Fruit fly (Drosophila melanogaster) whole organism, embryonic: ENCODE data around the gene CG32192.
A peak's percentile ranks its signal among the peaks of the same experiment; 100 is the strongest.

Experiments used
- Atf3 ChIP-seq: fragments of 200-800 bp; sonication (Bioruptor generic); optimal IDR thresholded peaks from 3 replicates; lab custom pipeline; 2016; ENCODE audit warnings: missing biosample characterization, missing genetic modification characterization
- CG11696 ChIP-seq: fragments of 200-800 bp; sonication (Bioruptor generic); IDR thresholded peaks from 2 replicates; pipeline ENCODE4 v1.3.6; 2022; ENCODE audit warnings: missing biosample characterization, missing genetic modification characterization
- CG12219 ChIP-seq: fragments of 200-800 bp; sonication (Bioruptor generic); optimal IDR thresholded peaks from 3 replicates; lab custom pipeline; 2018; ENCODE audit warnings: missing biosample characterization, mild to moderate bottlenecking, missing genetic modification characterization
- CG12236 ChIP-seq: fragments of 200-800 bp; sonication (Bioruptor generic); optimal IDR thresholded peaks from 2 replicates; lab custom pipeline; 2016; ENCODE audit warnings: missing biosample characterization, missing genetic modification characterization
- CG12391 ChIP-seq: fragments of 200-800 bp; sonication (Bioruptor generic); optimal IDR thresholded peaks from 3 replicates; lab custom pipeline; 2018; ENCODE audit warnings: missing biosample characterization, mild to moderate bottlenecking, missing genetic modification characterization, moderate library complexity
- CG13424 ChIP-seq: fragments of 200-800 bp; sonication (Bioruptor generic); optimal IDR thresholded peaks from 2 replicates; lab custom pipeline; 2019; ENCODE audit warnings: missing biosample characterization, mild to moderate bottlenecking, missing genetic modification characterization, moderate library complexity
- CG13624 ChIP-seq: fragments of 200-800 bp; sonication (Bioruptor generic); optimal IDR thresholded peaks from 2 replicates; lab custom pipeline; 2016; ENCODE audit warnings: missing biosample characterization, missing genetic modification characterization
- CG16813 ChIP-seq: fragments of 200-800 bp; sonication (Bioruptor generic); IDR thresholded peaks from 3 replicates; pipeline ENCODE4 v1.3.6; 2022; ENCODE audit warnings: missing biosample characterization, missing genetic modification characterization; ENCODE audit not compliant: partially characterized antibody
- CG18476 ChIP-seq: fragments of 200-800 bp; sonication (Bioruptor generic); optimal IDR thresholded peaks from 2 replicates; lab custom pipeline; 2016; ENCODE audit warnings: missing biosample characterization, mild to moderate bottlenecking, missing genetic modification characterization
- CG2120 ChIP-seq: fragments of 200-800 bp; sonication (Bioruptor generic); optimal IDR thresholded peaks from 3 replicates; lab custom pipeline; 2016; ENCODE audit warnings: missing biosample characterization, missing genetic modification characterization
- CG2202 ChIP-seq: fragments of 200-800 bp; sonication (Bioruptor generic); optimal IDR thresholded peaks from 2 replicates; lab custom pipeline; 2018; ENCODE audit warnings: missing biosample characterization, mild to moderate bottlenecking, missing genetic modification characterization
- CG31365 ChIP-seq: fragments of 200-800 bp; sonication (Bioruptor generic); optimal IDR thresholded peaks from 2 replicates; lab custom pipeline; 2018; ENCODE audit warnings: missing biosample characterization, mild to moderate bottlenecking, missing genetic modification characterization
- CG31388 ChIP-seq: fragments of 200-800 bp; sonication (Bioruptor generic); optimal IDR thresholded peaks from 2 replicates; lab custom pipeline; 2016; ENCODE audit warnings: missing biosample characterization, missing genetic modification characterization
- CG4404 ChIP-seq: fragments of 200-800 bp; sonication (Bioruptor generic); IDR thresholded peaks from 2 replicates; pipeline ENCODE4 v1.3.6; 2022; ENCODE audit warnings: missing biosample characterization, missing genetic modification characterization
- CG6272 ChIP-seq: fragments of 200-800 bp; sonication (Bioruptor generic); IDR thresholded peaks from 2 replicates; pipeline ENCODE4 v1.3.6; 2022; ENCODE audit warnings: missing biosample characterization, missing genetic modification characterization
- CG8089 ChIP-seq: fragments of 200-800 bp; sonication (Bioruptor generic); optimal IDR thresholded peaks from 3 replicates; lab custom pipeline; 2016; ENCODE audit warnings: missing biosample characterization, missing genetic modification characterization
- CG9932 ChIP-seq: fragments of 200-800 bp; sonication (Bioruptor generic); IDR thresholded peaks from 2 replicates; pipeline ENCODE4 v1.3.6; 2022; ENCODE audit warnings: missing biosample characterization, missing genetic modification characterization
- CoRest ChIP-seq: fragments of 200-800 bp; sonication (Bioruptor generic); optimal IDR thresholded peaks from 3 replicates; lab custom pipeline; 2018; ENCODE audit warnings: missing biosample characterization, mild to moderate bottlenecking, missing genetic modification characterization, moderate library complexity
- D19B ChIP-seq: fragments of 200-800 bp; sonication (Bioruptor generic); optimal IDR thresholded peaks from 2 replicates; lab custom pipeline; 2017; ENCODE audit warnings: missing biosample characterization, mild to moderate bottlenecking, missing genetic modification characterization
- ERR ChIP-seq: fragments of 200-800 bp; sonication (Bioruptor generic); optimal IDR thresholded peaks from 2 replicates; lab custom pipeline; 2016; ENCODE audit warnings: missing biosample characterization, missing genetic modification characterization
- Fer1 ChIP-seq: fragments of 200-800 bp; sonication (Bioruptor generic); optimal IDR thresholded peaks from 2 replicates; lab custom pipeline; 2017; ENCODE audit warnings: missing biosample characterization, mild to moderate bottlenecking, missing genetic modification characterization
- GATAe ChIP-seq: fragments of 200-800 bp; sonication (Bioruptor generic); conservative IDR thresholded peaks from 2 replicates; pipeline ENCODE4 v1.3.6; 2022; ENCODE audit warnings: missing biosample characterization, missing genetic modification characterization
- Hmr ChIP-seq: fragments of 200-800 bp; sonication (Bioruptor generic); optimal IDR thresholded peaks from 3 replicates; lab custom pipeline; 2017; ENCODE audit warnings: mild to moderate bottlenecking, missing biosample characterization, missing genetic modification reagents, missing genetic modification characterization
- Hr39 ChIP-seq: fragments of >200 bp; optimal IDR thresholded peaks from 2 replicates; lab custom pipeline; 2017
- Hsf ChIP-seq: fragments of 200-800 bp; sonication (Bioruptor generic); optimal IDR thresholded peaks from 3 replicates; lab custom pipeline; 2016; ENCODE audit warnings: missing biosample characterization, missing genetic modification characterization
- Poxn ChIP-seq: fragments of 200-800 bp; sonication (Bioruptor generic); IDR thresholded peaks from 2 replicates; pipeline ENCODE4 v1.3.6; 2022; ENCODE audit warnings: missing biosample characterization, missing genetic modification characterization
- Sox100B ChIP-seq: fragments of 200-800 bp; sonication (Bioruptor generic); optimal IDR thresholded peaks from 3 replicates; lab custom pipeline; 2018; ENCODE audit warnings: missing biosample characterization, mild to moderate bottlenecking, missing genetic modification characterization
- Stat92E ChIP-seq, 3 experiments: fragments of >200 bp in 2 of 3; fragments of 200-800 bp in 1 of 3; sonication (Bioruptor generic) in 1 of 3; optimal IDR thresholded peaks; 2 replicates each; lab custom pipeline; 2017 to 2019; ENCODE audit warnings: missing biosample characterization in 3 of 3, missing genetic modification characterization in 3 of 3, mild to moderate bottlenecking in 1 of 3, moderate library complexity in 1 of 3
- YL-1 ChIP-seq: fragments of 200-800 bp; sonication (Bioruptor generic); optimal IDR thresholded peaks from 3 replicates; lab custom pipeline; 2017; ENCODE audit warnings: missing biosample characterization, mild to moderate bottlenecking, missing genetic modification characterization
- ab ChIP-seq: fragments of 200-800 bp; sonication (Bioruptor generic); optimal IDR thresholded peaks from 2 replicates; lab custom pipeline; 2016; ENCODE audit warnings: missing biosample characterization, missing genetic modification characterization
- bcd ChIP-seq: fragments of 200-800 bp; sonication (Bioruptor generic); optimal IDR thresholded peaks from 2 replicates; lab custom pipeline; 2017; ENCODE audit warnings: missing biosample characterization, mild to moderate bottlenecking, missing genetic modification characterization
- bowl ChIP-seq: fragments of 200-800 bp; sonication (Bioruptor generic); IDR thresholded peaks from 2 replicates; pipeline ENCODE4 v1.3.6; 2022; ENCODE audit warnings: missing biosample characterization, missing genetic modification characterization
- btn ChIP-seq: fragments of 200-800 bp; sonication (Bioruptor generic); optimal IDR thresholded peaks from 2 replicates; lab custom pipeline; 2016; ENCODE audit warnings: missing biosample characterization, missing genetic modification characterization
- chif ChIP-seq, 2 experiments: fragments of 200-800 bp; sonication (Bioruptor generic); optimal IDR thresholded peaks; 3 replicates each; lab custom pipeline; 2016; ENCODE audit warnings: missing biosample characterization in 2 of 2, missing genetic modification characterization in 2 of 2
- corto ChIP-seq: fragments of 200-800 bp; sonication (Bioruptor generic); optimal IDR thresholded peaks from 2 replicates; lab custom pipeline; 2016; ENCODE audit warnings: missing biosample characterization, mild to moderate bottlenecking, missing genetic modification characterization, moderate library complexity
- dati ChIP-seq: fragments of 200-800 bp; sonication (Bioruptor generic); IDR thresholded peaks from 2 replicates; pipeline ENCODE4 v1.3.6; 2022; ENCODE audit warnings: missing biosample characterization, missing genetic modification characterization
- gce ChIP-seq: fragments of 200-800 bp; sonication (Bioruptor generic); IDR thresholded peaks from 3 replicates; pipeline ENCODE4 v1.3.6; 2022; ENCODE audit warnings: missing biosample characterization, missing genetic modification characterization
- klu ChIP-seq: fragments of 200-800 bp; sonication (Bioruptor generic); IDR thresholded peaks from 2 replicates; pipeline ENCODE4 v1.3.6; 2022; ENCODE audit warnings: missing biosample characterization, missing genetic modification characterization
- kni ChIP-seq: fragments of 200-800 bp; sonication (Bioruptor generic); optimal IDR thresholded peaks from 3 replicates; lab custom pipeline; 2017; ENCODE audit warnings: mild to moderate bottlenecking, missing biosample characterization, missing genetic modification reagents, missing genetic modification characterization
- lola ChIP-seq, 3 experiments: fragments of >200 bp in 2 of 3; fragments of 200-800 bp in 1 of 3; sonication (Bioruptor generic) in 1 of 3; optimal IDR thresholded peaks; 2 replicates each; lab custom pipeline; 2017 to 2019; ENCODE audit warnings: missing biosample characterization in 3 of 3, missing genetic modification characterization in 3 of 3, mild to moderate bottlenecking in 1 of 3, moderate library complexity in 1 of 3
- otp ChIP-seq: fragments of 200-800 bp; sonication (Bioruptor generic); IDR thresholded peaks from 3 replicates; pipeline ENCODE4, ENCODE4 v1.3.6; 2022; ENCODE audit warnings: missing biosample characterization, missing genetic modification characterization
- pan ChIP-seq, 4 experiments: fragments of >200 bp in 3 of 4; fragments of 200-800 bp in 1 of 4; sonication (Bioruptor generic) in 1 of 4; optimal IDR thresholded peaks in 3 of 4; IDR thresholded peaks in 1 of 4; 2 replicates each; pipeline versions ENCODE4 v1.3.6 to Lab custom; 2017 to 2022; ENCODE audit warnings: missing biosample characterization in 2 of 4, missing genetic modification characterization in 2 of 4, mixed read lengths in 1 of 4
- repo ChIP-seq: fragments of 200-800 bp; sonication (Bioruptor generic); optimal IDR thresholded peaks from 2 replicates; lab custom pipeline; 2016; ENCODE audit warnings: missing biosample characterization, missing genetic modification characterization
- ro ChIP-seq: fragments of 200-800 bp; sonication (Bioruptor generic); IDR thresholded peaks from 2 replicates; pipeline ENCODE4 v1.3.6; 2022; ENCODE audit warnings: missing biosample characterization, missing genetic modification characterization
- sens-2 ChIP-seq: fragments of 200-800 bp; sonication (Bioruptor generic); IDR thresholded peaks from 2 replicates; pipeline ENCODE4 v1.3.6; 2022; ENCODE audit warnings: missing biosample characterization, missing genetic modification characterization
- slbo ChIP-seq: fragments of 200-800 bp; sonication (Bioruptor generic); IDR thresholded peaks from 2 replicates; pipeline ENCODE4 v1.3.6; 2022; ENCODE audit warnings: missing biosample characterization, missing genetic modification characterization
- ssp ChIP-seq: fragments of 200-800 bp; sonication (Bioruptor generic); IDR thresholded peaks from 2 replicates; pipeline ENCODE4 v1.3.6; 2022; ENCODE audit warnings: missing biosample characterization, missing genetic modification characterization
- usp ChIP-seq: fragments of >200 bp; optimal IDR thresholded peaks from 2 replicates; lab custom pipeline; 2017; ENCODE audit warnings: missing biosample characterization, missing genetic modification characterization
- zen ChIP-seq: fragments of 200-800 bp; sonication (Bioruptor generic); optimal IDR thresholded peaks from 3 replicates; lab custom pipeline; 2018; ENCODE audit warnings: missing biosample characterization, mild to moderate bottlenecking, missing genetic modification characterization, moderate library complexity

CG32192 gene

DNA sequence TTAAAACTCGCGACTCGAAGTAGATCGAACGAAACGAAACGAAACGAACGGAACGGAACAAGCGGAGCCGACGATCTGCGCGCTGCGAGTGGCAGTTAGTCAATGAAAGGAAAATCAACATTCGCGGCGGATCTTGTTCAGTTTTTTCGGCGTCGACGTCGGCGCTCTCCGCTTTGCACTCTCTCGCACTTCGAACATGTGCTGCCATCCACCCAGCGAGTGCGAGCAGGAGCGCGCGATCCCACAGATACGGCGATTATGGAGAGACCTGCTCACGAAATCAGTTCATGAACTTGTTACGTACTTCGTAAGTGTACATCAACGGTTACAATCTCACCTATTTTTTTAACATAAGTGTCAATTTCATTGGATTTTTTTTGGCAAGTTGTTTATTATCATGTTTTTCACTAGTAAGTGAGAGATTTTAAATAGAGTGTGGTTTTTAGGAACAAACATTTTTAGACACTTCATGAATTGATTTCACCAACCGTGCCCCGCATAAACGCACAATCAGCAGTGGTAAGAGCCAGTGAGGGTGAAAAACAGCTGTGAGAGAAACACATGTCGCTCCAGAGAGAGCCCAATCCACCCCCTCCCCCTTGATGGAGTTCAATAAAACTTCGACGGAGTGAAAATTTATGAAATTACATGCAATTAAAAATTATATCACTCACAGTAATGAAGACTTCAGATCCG is 40.6 kb upstream of the CG32192 start (continued):
- TF ChIP-seq pan (optimal IDR thresholded peaks at IDR 0.05; lab: Kevin White, UChicago) = no peak
- peak in 1 of 2 experiments; percentile 82 for TF ChIP-seq pan (GFP tag; optimal IDR thresholded peaks at IDR 0.05 in 1 of 2, IDR thresholded peaks at IDR 0.05 in 1 of 2)
- TF ChIP-seq lola (GFP tag; optimal IDR thresholded peaks at IDR 0.05; lab: Kevin White, UChicago) = peak in 1 of 3 experiments; percentile 97
- peak; percentile 44 for TF ChIP-seq ab (GFP tag; lab: Kevin White, UChicago)
- peak; percentile 93 to 94 for TF ChIP-seq chif (GFP tag; optimal IDR thresholded peaks at IDR 0.05; lab: Kevin White, UChicago)
- peak; percentile 97 for TF ChIP-seq Fer1 (GFP tag; lab: Kevin White, UChicago)
- peak; percentile 84 for TF ChIP-seq D19B (GFP tag; lab: Kevin White, UChicago)
- TF ChIP-seq ERR (GFP tag; lab: Kevin White, UChicago) = peak; percentile 86
- TF ChIP-seq CG4404 (GFP tag; lab: Robert Waterston, UW) = peak; percentile 80
- peak in 1 of 3 experiments; percentile 88 for TF ChIP-seq Stat92E (GFP tag; optimal IDR thresholded peaks at IDR 0.05; lab: Kevin White, UChicago)
- peak; percentile 95 for TF ChIP-seq corto (GFP tag; lab: Kevin White, UChicago)
- peak; percentile 67 for TF ChIP-seq CG31388 (GFP tag; lab: Kevin White, UChicago)
- peak; percentile 95 for TF ChIP-seq CG12236
- TF ChIP-seq YL-1 (GFP tag; lab: Kevin White, UChicago) = peak; percentile 90
- TF ChIP-seq otp = peak; percentile 81; the same call in 2 of the 3 replicates
- peak; percentile 95 for TF ChIP-seq CG12219 (GFP tag; lab: Kevin White, UChicago)
- peak; percentile 94 for TF ChIP-seq bcd (GFP tag; lab: Kevin White, UChicago)
- TF ChIP-seq Atf3 (GFP tag; lab: Kevin White, UChicago) = peak; percentile 89
- TF ChIP-seq repo (GFP tag; lab: Kevin White, UChicago) = peak; percentile 92
- TF ChIP-seq CG11696 = peak; percentile 57; the same call in 1 of the 2 replicates
- TF ChIP-seq ssp (GFP tag; lab: Robert Waterston, UW) = peak; percentile 70
- TF ChIP-seq Hsf (GFP tag; lab: Kevin White, UChicago) = peak; percentile 92
- peak; percentile 75 for TF ChIP-seq klu
- TF ChIP-seq GATAe = peak; percentile 48
- 0 out of 2 replicates have a peak, but pooled peaks have one; percentile 12 for TF ChIP-seq dati
- TF ChIP-seq btn (GFP tag; lab: Kevin White, UChicago) = peak; percentile 88
- peak; percentile 93 for TF ChIP-seq CG2202
- peak; percentile 89 for TF ChIP-seq CG8089 (GFP tag; lab: Kevin White, UChicago)
- TF ChIP-seq slbo = peak; percentile 61
- TF ChIP-seq CG12391 (tag; lab: Kevin White, UChicago) = peak; percentile 97
- TF ChIP-seq Hr39 (lab: Kevin White, UChicago) = no peak
- peak; percentile 64 for TF ChIP-seq sens-2 (GFP tag; lab: Robert Waterston, UW)
- peak; percentile 93 for TF ChIP-seq zen (tag; lab: Kevin White, UChicago)
- peak; percentile 91 for TF ChIP-seq Hmr (GFP tag; lab: Kevin White, UChicago)
- TF ChIP-seq CG13624 (GFP tag; lab: Kevin White, UChicago) = peak; percentile 96
- 0 out of 2 replicates have a peak, but pooled peaks have one; percentile 21 for TF ChIP-seq Poxn
- TF ChIP-seq Sox100B (GFP tag; lab: Kevin White, UChicago) = peak; percentile 95
- TF ChIP-seq CG31365 = peak; percentile 80
- no peak; the same call in 1 of the 2 replicates for TF ChIP-seq ro
- TF ChIP-seq CG6272 = 0 out of 2 replicates have a peak, but pooled peaks have one; percentile 10
- peak; percentile 94 for TF ChIP-seq CG2120 (GFP tag; lab: Kevin White, UChicago)
- peak; percentile 81 for TF ChIP-seq CG9932 (GFP tag; lab: Robert Waterston, UW)
- TF ChIP-seq kni (GFP tag; lab: Kevin White, UChicago) = peak; percentile 92
- peak; percentile 88 for TF ChIP-seq CG18476
- no peak for TF ChIP-seq usp (GFP tag; lab: Kevin White, UChicago)
- TF ChIP-seq CG13424 (tag; lab: Kevin White, UChicago) = peak; percentile 96
- TF ChIP-seq bowl (GFP tag; lab: Robert Waterston, UW) = peak; percentile 70
- no peak; the same call in 2 of the 3 replicates for TF ChIP-seq gce
- TF ChIP-seq CoRest (tag; lab: Kevin White, UChicago) = peak; percentile 96
- peak; percentile 9; the same call in 1 of the 3 replicates for TF ChIP-seq CG16813 (GFP tag; lab: Robert Waterston, UW)
